Fruit fly (Drosophila melanogaster) whole organism, embryonic: ENCODE data around the gene CG44362.
A peak's percentile ranks its signal among the peaks of the same experiment; 100 is the strongest.

Experiments used
- CG10543 ChIP-seq: fragments of 200-800 bp; sonication (Bioruptor generic); optimal IDR thresholded peaks from 3 replicates; lab custom pipeline; 2017; ENCODE audit warnings: missing biosample characterization, mild to moderate bottlenecking, missing genetic modification characterization, moderate library complexity
- CG12299 ChIP-seq: fragments of 200-800 bp; sonication (Bioruptor generic); optimal IDR thresholded peaks from 2 replicates; lab custom pipeline; 2018; ENCODE audit warnings: missing biosample characterization, mild to moderate bottlenecking, missing genetic modification characterization
- CG14441 ChIP-seq: fragments of 200-800 bp; sonication (Bioruptor generic); IDR thresholded peaks from 2 replicates; pipeline ENCODE4 v1.3.6; 2022; ENCODE audit warnings: missing biosample characterization, missing genetic modification characterization
- CG15269 ChIP-seq: fragments of 200-800 bp; sonication (Bioruptor generic); optimal IDR thresholded peaks from 2 replicates; lab custom pipeline; 2018; ENCODE audit warnings: missing biosample characterization, mild to moderate bottlenecking, missing genetic modification characterization, moderate library complexity
- CG15601 ChIP-seq: fragments of 200-800 bp; sonication (Bioruptor generic); optimal IDR thresholded peaks from 3 replicates; lab custom pipeline; 2019; ENCODE audit warnings: missing biosample characterization, mild to moderate bottlenecking, missing genetic modification characterization, moderate library complexity
- CG1647 ChIP-seq: fragments of 200-800 bp; sonication (Bioruptor generic); optimal IDR thresholded peaks from 3 replicates; lab custom pipeline; 2016; ENCODE audit warnings: missing biosample characterization, missing genetic modification characterization
- CG16863 ChIP-seq: fragments of 200-800 bp; sonication (Bioruptor generic); optimal IDR thresholded peaks from 3 replicates; lab custom pipeline; 2016; ENCODE audit warnings: missing biosample characterization, missing genetic modification characterization
- CG17328 ChIP-seq: fragments of 200-800 bp; sonication (Bioruptor generic); IDR thresholded peaks from 2 replicates; pipeline ENCODE4 v1.3.6; 2022; ENCODE audit warnings: missing biosample characterization, missing genetic modification characterization
- CG2120 ChIP-seq: fragments of 200-800 bp; sonication (Bioruptor generic); optimal IDR thresholded peaks from 3 replicates; lab custom pipeline; 2016; ENCODE audit warnings: missing biosample characterization, missing genetic modification characterization
- CG2678 ChIP-seq: fragments of 200-800 bp; sonication (Bioruptor generic); optimal IDR thresholded peaks from 3 replicates; lab custom pipeline; 2019; ENCODE audit warnings: missing biosample characterization, mild to moderate bottlenecking, missing genetic modification characterization, moderate library complexity
- CG30431 ChIP-seq: fragments of 200-800 bp; sonication (Bioruptor generic); optimal IDR thresholded peaks from 2 replicates; lab custom pipeline; 2017; ENCODE audit warnings: missing biosample characterization, missing genetic modification characterization
- CG3065 ChIP-seq: fragments of 200-800 bp; sonication (Bioruptor generic); optimal IDR thresholded peaks from 2 replicates; lab custom pipeline; 2016; ENCODE audit warnings: missing biosample characterization, missing genetic modification characterization
- CG31224 ChIP-seq: fragments of 200-800 bp; sonication (Bioruptor generic); IDR thresholded peaks from 2 replicates; pipeline ENCODE4 v1.3.6; 2022; ENCODE audit warnings: missing biosample characterization, missing genetic modification characterization
- CG34376 ChIP-seq: fragments of 200-800 bp; sonication (Bioruptor generic); optimal IDR thresholded peaks from 2 replicates; lab custom pipeline; 2018; ENCODE audit warnings: missing biosample characterization, mild to moderate bottlenecking, missing genetic modification characterization
- CG3847 ChIP-seq: fragments of 200-800 bp; sonication (Bioruptor generic); IDR thresholded peaks from 2 replicates; pipeline ENCODE4 v1.3.6; 2022; ENCODE audit warnings: missing biosample characterization, missing genetic modification characterization
- CG4404 ChIP-seq: fragments of 200-800 bp; sonication (Bioruptor generic); IDR thresholded peaks from 2 replicates; pipeline ENCODE4 v1.3.6; 2022; ENCODE audit warnings: missing biosample characterization, missing genetic modification characterization
- CG4424 ChIP-seq: fragments of 200-800 bp; sonication (Bioruptor generic); optimal IDR thresholded peaks from 3 replicates; lab custom pipeline; 2016; ENCODE audit warnings: missing biosample characterization, missing genetic modification characterization
- CG4707 ChIP-seq: fragments of 200-800 bp; sonication (Bioruptor generic); optimal IDR thresholded peaks from 2 replicates; lab custom pipeline; 2018; ENCODE audit warnings: missing biosample characterization, mild to moderate bottlenecking, missing genetic modification characterization, moderate library complexity
- CG6254 ChIP-seq: fragments of 200-800 bp; sonication (Bioruptor generic); optimal IDR thresholded peaks from 3 replicates; lab custom pipeline; 2017; ENCODE audit warnings: mild to moderate bottlenecking, missing biosample characterization, missing genetic modification reagents, missing genetic modification characterization
- CG6854 ChIP-seq: fragments of 200-800 bp; sonication (Bioruptor generic); optimal IDR thresholded peaks from 3 replicates; lab custom pipeline; 2017; ENCODE audit warnings: missing biosample characterization, mild to moderate bottlenecking, missing genetic modification characterization
- CG7372 ChIP-seq: fragments of 200-800 bp; sonication (Bioruptor generic); IDR thresholded peaks from 2 replicates; pipeline ENCODE4 v1.3.6; 2022; ENCODE audit warnings: missing biosample characterization, missing genetic modification characterization
- CG7556 ChIP-seq: fragments of 200-800 bp; sonication (Bioruptor generic); optimal IDR thresholded peaks from 2 replicates; lab custom pipeline; 2017; ENCODE audit warnings: missing biosample characterization, mild to moderate bottlenecking, missing genetic modification characterization
- CG9215 ChIP-seq: fragments of 200-800 bp; sonication (Bioruptor generic); IDR thresholded peaks from 2 replicates; pipeline ENCODE4 v1.3.6; 2022; ENCODE audit warnings: missing biosample characterization, missing genetic modification characterization
- Chrac-16 ChIP-seq: fragments of 200-800 bp; sonication (Bioruptor generic); optimal IDR thresholded peaks from 3 replicates; lab custom pipeline; 2016; ENCODE audit warnings: missing biosample characterization, missing genetic modification characterization
- Doc2 ChIP-seq: fragments of 200-800 bp; sonication (Bioruptor generic); IDR thresholded peaks from 2 replicates; pipeline ENCODE4 v1.3.6; 2022; ENCODE audit warnings: missing biosample characterization, missing genetic modification characterization
- Fer1 ChIP-seq: fragments of 200-800 bp; sonication (Bioruptor generic); optimal IDR thresholded peaks from 2 replicates; lab custom pipeline; 2017; ENCODE audit warnings: missing biosample characterization, mild to moderate bottlenecking, missing genetic modification characterization
- Gug ChIP-seq: fragments of 200-800 bp; sonication (Bioruptor generic); IDR thresholded peaks from 4 replicates; pipeline ENCODE4 v1.3.6; 2022; ENCODE audit warnings: missing biosample characterization, missing genetic modification characterization
- HHEX ChIP-seq: fragments of 200-800 bp; sonication (Bioruptor generic); optimal IDR thresholded peaks from 3 replicates; lab custom pipeline; 2017; ENCODE audit warnings: missing biosample characterization, mild to moderate bottlenecking, missing genetic modification characterization, missing genetic modification reagents
- Hey ChIP-seq: fragments of 200-800 bp; sonication (Bioruptor generic); optimal IDR thresholded peaks from 3 replicates; lab custom pipeline; 2018; ENCODE audit warnings: missing biosample characterization, mild to moderate bottlenecking, missing genetic modification characterization
- Hr39 ChIP-seq: fragments of >200 bp; optimal IDR thresholded peaks from 2 replicates; lab custom pipeline; 2017
- Jarid2 ChIP-seq: fragments of 200-800 bp; sonication (Bioruptor generic); optimal IDR thresholded peaks from 3 replicates; lab custom pipeline; 2017; ENCODE audit warnings: mild to moderate bottlenecking, missing biosample characterization, missing genetic modification reagents, missing genetic modification characterization
- Optix ChIP-seq: fragments of 200-800 bp; sonication (Bioruptor generic); IDR thresholded peaks from 3 replicates; pipeline ENCODE4 v1.3.6; 2022; ENCODE audit warnings: missing biosample characterization, missing genetic modification characterization
- Ravus ChIP-seq: fragments of 200-800 bp; sonication (Bioruptor generic); IDR thresholded peaks from 2 replicates; pipeline ENCODE4 v1.3.6; 2022; ENCODE audit warnings: missing biosample characterization, missing genetic modification characterization
- Rfx ChIP-seq: fragments of 200-800 bp; sonication (Bioruptor generic); IDR thresholded peaks from 2 replicates; pipeline ENCODE4 v1.3.6; 2022; ENCODE audit warnings: missing biosample characterization, missing genetic modification characterization
- Xbp1 ChIP-seq: fragments of 200-800 bp; sonication (Bioruptor generic); optimal IDR thresholded peaks from 3 replicates; lab custom pipeline; 2016; ENCODE audit warnings: missing biosample characterization, mild to moderate bottlenecking, missing genetic modification characterization
- Xrp1 ChIP-seq: fragments of 200-800 bp; sonication (Bioruptor generic); IDR thresholded peaks from 2 replicates; pipeline ENCODE4 v1.3.6; 2022; ENCODE audit warnings: missing biosample characterization, missing genetic modification characterization
- crc ChIP-seq: fragments of 200-800 bp; sonication (Bioruptor generic); optimal IDR thresholded peaks from 2 replicates; lab custom pipeline; 2016; ENCODE audit warnings: missing biosample characterization, missing genetic modification characterization
- dimm ChIP-seq: fragments of 200-800 bp; sonication (Bioruptor generic); IDR thresholded peaks from 2 replicates; pipeline ENCODE4 v1.3.6; 2022; ENCODE audit warnings: missing biosample characterization, missing genetic modification characterization
- fd64A ChIP-seq: fragments of 200-800 bp; sonication (Bioruptor generic); optimal IDR thresholded peaks from 3 replicates; lab custom pipeline; 2018; ENCODE audit warnings: missing biosample characterization, mild to moderate bottlenecking, missing genetic modification characterization
- insv ChIP-seq, 2 experiments: fragments of 200-800 bp; sonication (Bioruptor generic); optimal IDR thresholded peaks; 3 replicates each; lab custom pipeline; 2016 to 2018; ENCODE audit warnings: missing biosample characterization in 2 of 2, missing genetic modification characterization in 2 of 2
- kay ChIP-seq: fragments of 200-800 bp; sonication (Bioruptor generic); optimal IDR thresholded peaks from 2 replicates; lab custom pipeline; 2016; ENCODE audit warnings: missing biosample characterization, missing genetic modification characterization
- mld ChIP-seq: fragments of 200-800 bp; sonication (Bioruptor generic); IDR thresholded peaks from 3 replicates; pipeline ENCODE4 v1.3.6; 2022; ENCODE audit warnings: missing biosample characterization, missing genetic modification characterization; ENCODE audit not compliant: partially characterized antibody
- nau ChIP-seq: fragments of 200-800 bp; sonication (Bioruptor generic); optimal IDR thresholded peaks from 3 replicates; lab custom pipeline; 2017; ENCODE audit warnings: missing biosample characterization, mild to moderate bottlenecking, missing genetic modification characterization, missing genetic modification reagents
- nmo ChIP-seq: fragments of 200-800 bp; sonication (Bioruptor generic); optimal IDR thresholded peaks from 2 replicates; lab custom pipeline; 2018; ENCODE audit warnings: missing biosample characterization, mild to moderate bottlenecking, missing genetic modification characterization, moderate library complexity
- pb ChIP-seq: fragments of 200-800 bp; sonication (Bioruptor generic); optimal IDR thresholded peaks from 3 replicates; lab custom pipeline; 2016; ENCODE audit warnings: missing biosample characterization, missing genetic modification characterization
- pros ChIP-seq: fragments of 200-800 bp; sonication (Bioruptor generic); optimal IDR thresholded peaks from 3 replicates; lab custom pipeline; 2019; ENCODE audit warnings: missing biosample characterization, mild to moderate bottlenecking, missing genetic modification characterization, moderate library complexity
- ro ChIP-seq: fragments of 200-800 bp; sonication (Bioruptor generic); IDR thresholded peaks from 2 replicates; pipeline ENCODE4 v1.3.6; 2022; ENCODE audit warnings: missing biosample characterization, missing genetic modification characterization
- sisA ChIP-seq: fragments of 200-800 bp; sonication (Bioruptor generic); IDR thresholded peaks from 2 replicates; pipeline ENCODE4 v1.3.6; 2022; ENCODE audit warnings: missing biosample characterization, missing genetic modification characterization
- sna ChIP-seq: fragments of 200-800 bp; sonication (Bioruptor generic); IDR thresholded peaks from 2 replicates; pipeline ENCODE4 v1.3.6; 2022; ENCODE audit warnings: missing biosample characterization, missing genetic modification characterization; ENCODE audit not compliant: partially characterized antibody
- sr ChIP-seq: fragments of 200-800 bp; sonication (Bioruptor generic); IDR thresholded peaks from 3 replicates; pipeline ENCODE4 v1.3.6; 2022; ENCODE audit warnings: missing biosample characterization, missing genetic modification characterization
- toy ChIP-seq: fragments of 200-800 bp; sonication (Bioruptor generic); IDR thresholded peaks from 2 replicates; pipeline ENCODE4 v1.3.6; 2022; ENCODE audit warnings: missing biosample characterization, missing genetic modification characterization

The CG44362 gene

dm6 chr3L:11418041-11418674 is 20.8 kb downstream of the CG44362 start (continued):
- TF ChIP-seq mld (GFP tag; lab: Robert Waterston, UW), result no peak
- peak; percentile 87 for TF ChIP-seq CG12299
- peak; percentile 89 for TF ChIP-seq CG7556 (GFP tag; lab: Kevin White, UChicago)
- TF ChIP-seq CG3847 (GFP tag; lab: Robert Waterston, UW), result peak; percentile 96
- no peak for TF ChIP-seq Hr39
- peak; percentile 90 for TF ChIP-seq HHEX (GFP tag; lab: Kevin White, UChicago)
- peak; percentile 91 for TF ChIP-seq CG7372
- peak; percentile 95 for TF ChIP-seq sisA (GFP tag; lab: Robert Waterston, UW)
- TF ChIP-seq kay, result peak; percentile 78
- TF ChIP-seq CG17328 (GFP tag; lab: Robert Waterston, UW), result peak; percentile 99
- TF ChIP-seq Hey, result peak; percentile 56
- peak; percentile 80 for TF ChIP-seq CG6854
- peak; percentile 89 for TF ChIP-seq Xbp1 (GFP tag; lab: Kevin White, UChicago)
- peak; percentile 90 for TF ChIP-seq Chrac-16 (GFP tag; lab: Kevin White, UChicago)
- peak; percentile 24 to 61 for TF ChIP-seq insv (GFP tag; optimal IDR thresholded peaks at IDR 0.05; lab: Kevin White, UChicago)
- peak; percentile 72 for TF ChIP-seq CG10543 (GFP tag; lab: Kevin White, UChicago)
- TF ChIP-seq pros (GFP tag; lab: Kevin White, UChicago), result peak; percentile 51
- TF ChIP-seq Xrp1 (GFP tag; lab: Robert Waterston, UW), result peak; percentile 97
- peak; percentile 72 for TF ChIP-seq CG3065
- peak; percentile 96 for TF ChIP-seq CG15269 (tag; lab: Kevin White, UChicago)
- peak; percentile 92 for TF ChIP-seq Fer1 (GFP tag; lab: Kevin White, UChicago)
- peak; percentile 94 for TF ChIP-seq CG30431 (GFP tag; lab: Kevin White, UChicago)
- TF ChIP-seq CG34376, result peak; percentile 17
- peak; percentile 78 for TF ChIP-seq CG1647 (GFP tag; lab: Kevin White, UChicago)
- peak; percentile 96 for TF ChIP-seq CG16863 (GFP tag; lab: Kevin White, UChicago)
- TF ChIP-seq CG2678 (tag; lab: Kevin White, UChicago), result peak; percentile 96
- peak; percentile 99 for TF ChIP-seq Optix (GFP tag; lab: Robert Waterston, UW)
- TF ChIP-seq ro, result peak; percentile 93
- TF ChIP-seq CG14441 (GFP tag; lab: Robert Waterston, UW), result peak; percentile 98
- TF ChIP-seq pb (GFP tag; lab: Kevin White, UChicago), result peak; percentile 56
- TF ChIP-seq CG6254 (GFP tag; lab: Kevin White, UChicago), result peak; percentile 91
- peak; percentile 89 for TF ChIP-seq nau
- peak; percentile 68 for TF ChIP-seq CG31224 (GFP tag; lab: Robert Waterston, UW)
- peak; percentile 72 for TF ChIP-seq Jarid2
- TF ChIP-seq CG4424 (GFP tag; lab: Kevin White, UChicago), result peak; percentile 94
- peak; percentile 85 for TF ChIP-seq Gug (GFP tag; lab: Robert Waterston, UW)
- peak; percentile 84 for TF ChIP-seq CG2120 (GFP tag; lab: Kevin White, UChicago)
- TF ChIP-seq CG4404, result peak; percentile 97
- no peak; the same call in 2 of the 3 replicates for TF ChIP-seq sr (GFP tag; lab: Robert Waterston, UW)
- TF ChIP-seq sna (GFP tag; lab: Robert Waterston, UW), result no peak
- peak; percentile 96 for TF ChIP-seq Rfx (GFP tag; lab: Robert Waterston, UW)
- TF ChIP-seq CG9215 (GFP tag; lab: Robert Waterston, UW), result peak; percentile 89
- TF ChIP-seq fd64A (GFP tag; lab: Kevin White, UChicago), result peak; percentile 81
- TF ChIP-seq crc (GFP tag; lab: Kevin White, UChicago), result peak; percentile 74
- TF ChIP-seq toy (GFP tag; lab: Robert Waterston, UW), result peak; percentile 83
- peak; percentile 91 for TF ChIP-seq Doc2 (GFP tag; lab: Robert Waterston, UW)
- peak; percentile 96 for TF ChIP-seq dimm
- peak; percentile 96 for TF ChIP-seq nmo (GFP tag; lab: Kevin White, UChicago)
- peak; percentile 93 for TF ChIP-seq CG15601 (tag; lab: Kevin White, UChicago)
- TF ChIP-seq CG4707 (GFP tag; lab: Kevin White, UChicago), result peak; percentile 88
- TF ChIP-seq Ravus (GFP tag; lab: Robert Waterston, UW), result peak; percentile 89
